Worm (Caenorhabditis elegans) whole organism, L3 larva: ENCODE data around the gene B0218.7.

Source experiments
- aly-2 ChIP-seq: fragments of 150-350 bp; optimal IDR thresholded peaks from 2 replicates; lab custom pipeline; 2014; ENCODE audit warnings: missing biosample characterization, missing genetic modification characterization
- ceh-82 ChIP-seq: fragments of 150-350 bp; optimal IDR thresholded peaks from 2 replicates; lab custom pipeline; 2014; ENCODE audit warnings: missing biosample characterization, missing genetic modification characterization
- egl-5 ChIP-seq: fragments of 150-350 bp; optimal IDR thresholded peaks from 2 replicates; lab custom pipeline; 2017; ENCODE audit warnings: missing biosample characterization, missing genetic modification reagents, missing genetic modification characterization, inconsistent platforms
- elt-1 ChIP-seq: fragments of 150-350 bp; optimal IDR thresholded peaks from 2 replicates; lab custom pipeline; 2014; ENCODE audit warnings: missing biosample characterization, missing genetic modification characterization
- jun-1 ChIP-seq: fragments of 150-350 bp; optimal IDR thresholded peaks from 2 replicates; lab custom pipeline; 2014; ENCODE audit warnings: missing biosample characterization, missing genetic modification reagents, missing genetic modification characterization
- mml-1 ChIP-seq: fragments of 150-350 bp; sonication (generic microtip); optimal IDR thresholded peaks from 3 replicates; lab custom pipeline; 2014; ENCODE audit warnings: missing biosample characterization, missing genetic modification characterization
- nhr-237 ChIP-seq: fragments of 150-350 bp; optimal IDR thresholded peaks from 2 replicates; lab custom pipeline; 2014; ENCODE audit warnings: missing biosample characterization, missing genetic modification characterization

DNA sequence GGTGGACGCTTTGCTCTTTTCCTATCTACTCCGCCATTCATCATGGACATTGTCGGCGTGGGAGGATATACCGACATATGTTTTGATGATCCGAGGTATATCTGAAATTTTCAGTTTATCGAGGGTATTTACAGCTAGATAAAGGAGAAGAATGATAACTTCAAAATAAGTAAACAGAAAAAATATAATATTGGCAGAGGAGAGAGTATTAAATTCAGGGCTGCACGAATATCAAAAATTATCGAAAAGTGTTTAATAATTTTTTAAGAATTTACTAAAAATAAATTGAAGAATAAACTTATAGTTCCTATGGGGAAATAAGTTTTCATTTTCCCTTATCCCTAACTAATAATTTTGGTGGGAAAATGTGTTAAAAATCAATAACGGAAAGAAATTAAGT, 33.0 kb upstream of the B0218.7 start, which contains the start of gene wsp-1:
- TF ChIP-seq nhr-237 (tag; lab: Kevin White, UChicago) (no peak), elt-1 (tag; lab: Kevin White, UChicago) (no peak), jun-1 (no peak), mml-1 (tag; lab: Kevin White, UChicago) (no peak), aly-2 (tag; lab: Kevin White, UChicago) (no peak), ceh-82 (tag; lab: Kevin White, UChicago) (no peak), egl-5 (no peak)
